Fruit fly (Drosophila melanogaster): ENCODE measurements around the gene gig.

dm6 chr3L:20185886-20186285, 56.9 kb downstream of the gig start:
- TF ChIP-seq Blimp-1 (GFP tag; optimal IDR thresholded peaks at IDR 0.05) (peak; percentile 62), Sox15 (GFP tag; optimal IDR thresholded peaks at IDR 0.05) (no peak), CG1621 (tag; optimal IDR thresholded peaks at IDR 0.05) (no peak), fd85E (GFP tag; optimal IDR thresholded peaks at IDR 0.05) (no peak), Gug (GFP tag; IDR thresholded peaks at IDR 0.05) (no peak), ss (GFP tag; optimal IDR thresholded peaks at IDR 0.05) (no peak), CG16779 (tag; optimal IDR thresholded peaks at IDR 0.05) (no peak), esn (GFP tag; optimal IDR thresholded peaks at IDR 0.05) (no peak), CG34406 (GFP tag; optimal IDR thresholded peaks at IDR 0.05) (no peak), CG10669 (GFP tag; optimal IDR thresholded peaks at IDR 0.05) (no peak), Hr39 (GFP tag; optimal IDR thresholded peaks at IDR 0.05) (no peak), net (GFP tag; optimal IDR thresholded peaks at IDR 0.05) (no peak), CG6854 (GFP tag; optimal IDR thresholded peaks at IDR 0.05) (no peak)
